Fruit fly (Drosophila melanogaster) whole organism, embryonic: ENCODE results near the gene Cdc7.

Experiments used
- ATbp ChIP-seq: fragments of 200-800 bp; sonication (Bioruptor generic); optimal IDR thresholded peaks from 2 replicates; lab custom pipeline; 2017; ENCODE audit warnings: missing biosample characterization, mild to moderate bottlenecking, missing genetic modification characterization, missing genetic modification reagents
- Asciz ChIP-seq: fragments of 200-800 bp; sonication (Bioruptor generic); optimal IDR thresholded peaks from 2 replicates; lab custom pipeline; 2017; ENCODE audit warnings: missing biosample characterization, mild to moderate bottlenecking, missing genetic modification characterization, missing genetic modification reagents
- Awh ChIP-seq: fragments of 200-800 bp; sonication (Bioruptor generic); IDR thresholded peaks from 2 replicates; pipeline ENCODE4, ENCODE4 v1.3.6; 2022; ENCODE audit warnings: missing biosample characterization, missing genetic modification characterization
- CG10543 ChIP-seq: fragments of 200-800 bp; sonication (Bioruptor generic); optimal IDR thresholded peaks from 3 replicates; lab custom pipeline; 2017; ENCODE audit warnings: missing biosample characterization, mild to moderate bottlenecking, missing genetic modification characterization, moderate library complexity
- CG11504 ChIP-seq: fragments of 200-800 bp; sonication (Bioruptor generic); optimal IDR thresholded peaks from 3 replicates; lab custom pipeline; 2019; ENCODE audit warnings: missing biosample characterization, mild to moderate bottlenecking, missing genetic modification characterization, moderate library complexity
- CG1233 ChIP-seq: fragments of 200-800 bp; sonication (Bioruptor generic); optimal IDR thresholded peaks from 4 replicates; lab custom pipeline; 2018; ENCODE audit warnings: missing biosample characterization, mild to moderate bottlenecking, missing genetic modification characterization
- CG13775 ChIP-seq: fragments of 200-800 bp; sonication (Bioruptor generic); optimal IDR thresholded peaks from 3 replicates; lab custom pipeline; 2017; ENCODE audit warnings: missing biosample characterization, mild to moderate bottlenecking, missing genetic modification characterization
- CG14014 ChIP-seq: fragments of 200-800 bp; sonication (Bioruptor generic); IDR thresholded peaks from 2 replicates; pipeline ENCODE4 v1.3.6; 2022; ENCODE audit warnings: missing biosample characterization, missing genetic modification characterization
- CG15269 ChIP-seq: fragments of 200-800 bp; sonication (Bioruptor generic); optimal IDR thresholded peaks from 2 replicates; lab custom pipeline; 2018; ENCODE audit warnings: missing biosample characterization, mild to moderate bottlenecking, missing genetic modification characterization, moderate library complexity
- CG15479 ChIP-seq: fragments of 200-800 bp; sonication (Bioruptor generic); optimal IDR thresholded peaks from 3 replicates; lab custom pipeline; 2019; ENCODE audit warnings: missing biosample characterization, mild to moderate bottlenecking, missing genetic modification characterization, moderate library complexity
- CG18011 ChIP-seq: fragments of 200-800 bp; sonication (Bioruptor generic); optimal IDR thresholded peaks from 2 replicates; lab custom pipeline; 2017; ENCODE audit warnings: missing biosample characterization, missing genetic modification characterization, mild to moderate bottlenecking, moderate library complexity, missing genotype
- CG18599 ChIP-seq: fragments of 200-800 bp; sonication (Bioruptor generic); optimal IDR thresholded peaks from 3 replicates; lab custom pipeline; 2017; ENCODE audit warnings: missing biosample characterization, missing genetic modification characterization, mild to moderate bottlenecking, moderate library complexity, missing genetic modification reagents
- CG2678 ChIP-seq: fragments of 200-800 bp; sonication (Bioruptor generic); optimal IDR thresholded peaks from 3 replicates; lab custom pipeline; 2019; ENCODE audit warnings: missing biosample characterization, mild to moderate bottlenecking, missing genetic modification characterization, moderate library complexity
- CG4282 ChIP-seq: fragments of 200-800 bp; sonication (Bioruptor generic); optimal IDR thresholded peaks from 2 replicates; lab custom pipeline; 2016; ENCODE audit warnings: missing biosample characterization, missing genetic modification characterization
- CG5180 ChIP-seq: fragments of 200-800 bp; sonication (Bioruptor generic); optimal IDR thresholded peaks from 3 replicates; lab custom pipeline; 2017; ENCODE audit warnings: missing biosample characterization, missing genetic modification characterization, mild to moderate bottlenecking, moderate library complexity, missing genetic modification reagents
- D19A ChIP-seq: fragments of 200-800 bp; optimal IDR thresholded peaks from 3 replicates; lab custom pipeline; 2019; ENCODE audit warnings: missing biosample characterization, mild to moderate bottlenecking, missing genetic modification characterization, moderate library complexity
- Dbx ChIP-seq: fragments of 200-800 bp; sonication (Bioruptor generic); IDR thresholded peaks from 3 replicates; pipeline ENCODE4 v1.3.6; 2022; ENCODE audit warnings: missing biosample characterization, missing genetic modification characterization
- Ets65A ChIP-seq: fragments of 200-800 bp; sonication (Bioruptor generic); peaks from one replicate; lab custom pipeline; 2016; ENCODE audit warnings: missing biosample characterization, missing genetic modification characterization
- HLH3B ChIP-seq: fragments of 200-800 bp; sonication (Bioruptor generic); IDR thresholded peaks from 2 replicates; pipeline ENCODE4 v1.3.6; 2022; ENCODE audit warnings: missing biosample characterization, missing genetic modification characterization
- Hmr ChIP-seq: fragments of 200-800 bp; sonication (Bioruptor generic); optimal IDR thresholded peaks from 3 replicates; lab custom pipeline; 2017; ENCODE audit warnings: mild to moderate bottlenecking, missing biosample characterization, missing genetic modification reagents, missing genetic modification characterization
- Hr51 ChIP-seq, 2 experiments: fragments of 200-800 bp; sonication (Bioruptor generic); optimal IDR thresholded peaks; 2 replicates in 1 of 2; 3 replicates in 1 of 2; lab custom pipeline; 2016 to 2018; ENCODE audit warnings: missing biosample characterization in 2 of 2, missing genetic modification characterization in 2 of 2, mild to moderate bottlenecking in 1 of 2, moderate library complexity in 1 of 2
- Kr ChIP-seq: fragments of 200-800 bp; sonication (Bioruptor generic); optimal IDR thresholded peaks from 2 replicates; lab custom pipeline; 2017; ENCODE audit warnings: missing biosample characterization, mild to moderate bottlenecking, missing genetic modification characterization
- MESR4 ChIP-seq: fragments of 200-800 bp; sonication (Bioruptor generic); optimal IDR thresholded peaks from 2 replicates; lab custom pipeline; 2018; ENCODE audit warnings: missing biosample characterization, mild to moderate bottlenecking, missing genetic modification characterization, moderate library complexity
- Med ChIP-seq: fragments of 200-800 bp; sonication (Bioruptor generic); peaks from one replicate; lab custom pipeline; 2016; ENCODE audit warnings: missing biosample characterization, missing genetic modification characterization, mild to moderate bottlenecking, inconsistent platforms, moderate library complexity
- Sox102F ChIP-seq: fragments of 200-800 bp; sonication (Bioruptor generic); optimal IDR thresholded peaks from 2 replicates; lab custom pipeline; 2018; ENCODE audit warnings: missing biosample characterization, mild to moderate bottlenecking, missing genetic modification characterization, moderate library complexity
- Taf1 ChIP-seq: fragments of 200-800 bp; sonication (Bioruptor generic); IDR thresholded peaks from 2 replicates; pipeline ENCODE4 v1.3.6; 2022; ENCODE audit warnings: missing biosample characterization, missing genetic modification characterization
- Vsx1 ChIP-seq: fragments of 200-800 bp; sonication (Bioruptor generic); optimal IDR thresholded peaks from 2 replicates; lab custom pipeline; 2017; ENCODE audit warnings: missing biosample characterization, mild to moderate bottlenecking, missing genetic modification characterization, missing genetic modification reagents
- ase ChIP-seq: fragments of 200-800 bp; sonication (Bioruptor generic); IDR thresholded peaks from 3 replicates; pipeline ENCODE4 v1.3.6; 2022; ENCODE audit warnings: missing biosample characterization, missing genetic modification characterization
- bcd ChIP-seq: fragments of 200-800 bp; sonication (Bioruptor generic); optimal IDR thresholded peaks from 2 replicates; lab custom pipeline; 2017; ENCODE audit warnings: missing biosample characterization, mild to moderate bottlenecking, missing genetic modification characterization
- caup ChIP-seq: fragments of 200-800 bp; sonication (Bioruptor generic); optimal IDR thresholded peaks from 3 replicates; lab custom pipeline; 2017; ENCODE audit warnings: missing biosample characterization, mild to moderate bottlenecking, missing genetic modification characterization, moderate library complexity; ENCODE audit not compliant: severe bottlenecking
- chm ChIP-seq: fragments of 200-800 bp; sonication (Bioruptor generic); IDR thresholded peaks from 2 replicates; pipeline ENCODE4 v1.3.6; 2022; ENCODE audit warnings: missing biosample characterization, missing genetic modification characterization
- corto ChIP-seq: fragments of 200-800 bp; sonication (Bioruptor generic); optimal IDR thresholded peaks from 2 replicates; lab custom pipeline; 2016; ENCODE audit warnings: missing biosample characterization, mild to moderate bottlenecking, missing genetic modification characterization, moderate library complexity
- dysf ChIP-seq: fragments of 200-800 bp; sonication (Bioruptor generic); IDR thresholded peaks from 3 replicates; pipeline ENCODE4 v1.3.6; 2022; ENCODE audit warnings: missing biosample characterization, missing genetic modification characterization
- emc ChIP-seq: fragments of 200-800 bp; sonication (Bioruptor generic); optimal IDR thresholded peaks from 2 replicates; lab custom pipeline; 2016; ENCODE audit warnings: missing biosample characterization, missing genetic modification characterization
- gce ChIP-seq: fragments of 200-800 bp; sonication (Bioruptor generic); IDR thresholded peaks from 3 replicates; pipeline ENCODE4 v1.3.6; 2022; ENCODE audit warnings: missing biosample characterization, missing genetic modification characterization
- gem ChIP-seq: fragments of 200-800 bp; sonication (Bioruptor generic); optimal IDR thresholded peaks from 2 replicates; lab custom pipeline; 2019; ENCODE audit warnings: missing biosample characterization, mild to moderate bottlenecking, missing genetic modification characterization, moderate library complexity
- gro ChIP-seq: fragments of 200-800 bp; sonication (Bioruptor generic); optimal IDR thresholded peaks from 2 replicates; lab custom pipeline; 2016; ENCODE audit warnings: missing biosample characterization, missing genetic modification characterization
- gsb-n ChIP-seq: fragments of 200-800 bp; sonication (Bioruptor generic); optimal IDR thresholded peaks from 3 replicates; lab custom pipeline; 2018; ENCODE audit warnings: missing biosample characterization, mild to moderate bottlenecking, missing genetic modification characterization
- kni ChIP-seq: fragments of 200-800 bp; sonication (Bioruptor generic); optimal IDR thresholded peaks from 3 replicates; lab custom pipeline; 2017; ENCODE audit warnings: mild to moderate bottlenecking, missing biosample characterization, missing genetic modification reagents, missing genetic modification characterization
- nau ChIP-seq: fragments of 200-800 bp; sonication (Bioruptor generic); optimal IDR thresholded peaks from 3 replicates; lab custom pipeline; 2017; ENCODE audit warnings: missing biosample characterization, mild to moderate bottlenecking, missing genetic modification characterization, missing genetic modification reagents
- odd ChIP-seq: fragments of 200-800 bp; sonication (Bioruptor generic); optimal IDR thresholded peaks from 2 replicates; lab custom pipeline; 2017; ENCODE audit warnings: missing biosample characterization, mild to moderate bottlenecking, missing genetic modification characterization
- run ChIP-seq: fragments of 200-800 bp; sonication (Bioruptor generic); optimal IDR thresholded peaks from 3 replicates; lab custom pipeline; 2018; ENCODE audit warnings: missing biosample characterization, mild to moderate bottlenecking, missing genetic modification characterization
- sc ChIP-seq, 3 experiments: fragments of >200 bp in 2 of 3; fragments of 200-800 bp in 1 of 3; sonication (Bioruptor generic) in 1 of 3; optimal IDR thresholded peaks; 2 replicates in 2 of 3; 3 replicates in 1 of 3; lab custom pipeline; 2017; ENCODE audit warnings: mild to moderate bottlenecking in 1 of 3, missing biosample characterization in 1 of 3, missing genetic modification characterization in 1 of 3, missing genetic modification reagents in 1 of 3
- sens ChIP-seq: fragments of 200-800 bp; sonication (Bioruptor generic); peaks from one replicate; lab custom pipeline; 2016; ENCODE audit warnings: missing biosample characterization, missing genetic modification characterization
- so ChIP-seq: fragments of 200-800 bp; sonication (Bioruptor generic); IDR thresholded peaks from 3 replicates; pipeline ENCODE4 v1.3.6; 2022; ENCODE audit warnings: missing biosample characterization, missing genetic modification characterization
- wek ChIP-seq: fragments of 200-800 bp; sonication (Bioruptor generic); optimal IDR thresholded peaks from 3 replicates; lab custom pipeline; 2018; ENCODE audit warnings: missing biosample characterization, mild to moderate bottlenecking, missing genetic modification characterization, moderate library complexity
- wor ChIP-seq: fragments of 200-800 bp; sonication (Bioruptor generic); IDR thresholded peaks from 2 replicates; pipeline ENCODE4 v1.3.6; 2022; ENCODE audit warnings: missing biosample characterization, missing genetic modification characterization
- zen ChIP-seq: fragments of 200-800 bp; sonication (Bioruptor generic); optimal IDR thresholded peaks from 3 replicates; lab custom pipeline; 2018; ENCODE audit warnings: missing biosample characterization, mild to moderate bottlenecking, missing genetic modification characterization, moderate library complexity

Cdc7 gene

dm6 chrX:6638123-6638522 lies 16.2 kb upstream of the Cdc7 start (continued):
- peak; percentile 29 for TF ChIP-seq CG10543
- peak; percentile 56 for TF ChIP-seq CG2678 (tag; lab: Kevin White, UChicago)
- peak; percentile 46 for TF ChIP-seq odd (GFP tag; lab: Kevin White, UChicago)
- no peak for TF ChIP-seq zen (tag; lab: Kevin White, UChicago)
- TF ChIP-seq Hr51 (GFP tag; optimal IDR thresholded peaks at IDR 0.05; lab: Kevin White, UChicago) = peak in 1 of 2 experiments; percentile 9
- peak; percentile 48; the same call in 1 of the 3 replicates for TF ChIP-seq dysf (GFP tag; lab: Robert Waterston, UW)
- TF ChIP-seq Taf1 (GFP tag; lab: Robert Waterston, UW) = no peak
- TF ChIP-seq bcd (GFP tag; lab: Kevin White, UChicago) = no peak
- 0 out of 2 replicates have a peak, but pooled peaks have one; percentile 41 for TF ChIP-seq Awh (GFP tag; lab: Robert Waterston, UW)
- TF ChIP-seq MESR4 (GFP tag; lab: Kevin White, UChicago) = no peak
- no peak for TF ChIP-seq gro (GFP tag; lab: Kevin White, UChicago)
- TF ChIP-seq gsb-n = no peak
- TF ChIP-seq gem (tag; lab: Kevin White, UChicago) = peak; percentile 12
- TF ChIP-seq D19A (tag; lab: Kevin White, UChicago) = no peak
- TF ChIP-seq CG5180 = peak; percentile 51
- peak; percentile 27; the same call in 1 of the 3 replicates for TF ChIP-seq so
- no peak for TF ChIP-seq CG13775 (GFP tag; lab: Kevin White, UChicago)
- TF ChIP-seq nau (GFP tag; lab: Kevin White, UChicago) = peak; percentile 42
- TF ChIP-seq CG15479 (GFP tag; lab: Kevin White, UChicago) = no peak
- TF ChIP-seq Asciz (GFP tag; lab: Kevin White, UChicago) = peak; percentile 37
- peak; percentile 57 for TF ChIP-seq ATbp (GFP tag; lab: Kevin White, UChicago)
- TF ChIP-seq Ets65A (GFP tag; lab: Kevin White, UChicago) = peak; percentile 9
- no peak for TF ChIP-seq CG1233 (GFP tag; lab: Kevin White, UChicago)
- peak; percentile 44 for TF ChIP-seq Vsx1 (GFP tag; lab: Kevin White, UChicago)
- TF ChIP-seq sc (optimal IDR thresholded peaks at IDR 0.05; lab: Kevin White, UChicago) = no peak
- no peak for TF ChIP-seq sc (GFP tag; optimal IDR thresholded peaks at IDR 0.05; lab: Kevin White, UChicago)
- TF ChIP-seq sens (GFP tag; lab: Kevin White, UChicago) = peak; percentile 23
- TF ChIP-seq wor (GFP tag; lab: Robert Waterston, UW) = no peak
- no peak for TF ChIP-seq Kr (GFP tag; lab: Kevin White, UChicago)
- peak; percentile 31 for TF ChIP-seq run (tag; lab: Kevin White, UChicago)
- TF ChIP-seq gce (GFP tag; lab: Robert Waterston, UW) = 0 out of 3 replicates have a peak, but pooled peaks have one; percentile 6
- TF ChIP-seq emc (GFP tag; lab: Kevin White, UChicago) = no peak
- TF ChIP-seq ase (GFP tag; lab: Robert Waterston, UW) = no peak
- peak; percentile 24; the same call in 1 of the 2 replicates for TF ChIP-seq HLH3B (GFP tag; lab: Robert Waterston, UW)
- peak; percentile 32 for TF ChIP-seq CG15269
- TF ChIP-seq CG18599 (GFP tag; lab: Kevin White, UChicago) = peak; percentile 37
- TF ChIP-seq CG18011 = no peak
- TF ChIP-seq kni (GFP tag; lab: Kevin White, UChicago) = peak; percentile 3
- TF ChIP-seq CG4282 (GFP tag; lab: Kevin White, UChicago) = no peak
- TF ChIP-seq chm (GFP tag; lab: Robert Waterston, UW) = peak; percentile 16; the same call in 1 of the 2 replicates
- peak; percentile 38 for TF ChIP-seq Hmr (GFP tag; lab: Kevin White, UChicago)
- TF ChIP-seq CG11504 = peak; percentile 11
- peak; percentile 15 for TF ChIP-seq wek (GFP tag; lab: Kevin White, UChicago)
- TF ChIP-seq Dbx (GFP tag; lab: Robert Waterston, UW) = 0 out of 3 replicates have a peak, but pooled peaks have one; percentile 34
- peak; percentile 8 for TF ChIP-seq Med
- TF ChIP-seq caup (GFP tag; lab: Kevin White, UChicago) = peak; percentile 18
- TF ChIP-seq corto (GFP tag; lab: Kevin White, UChicago) = no peak
- TF ChIP-seq CG14014 (GFP tag; lab: Robert Waterston, UW) = peak; percentile 13; the same call in 1 of the 2 replicates
- TF ChIP-seq Sox102F (GFP tag; lab: Kevin White, UChicago) = peak; percentile 9
